Worm (Caenorhabditis elegans): Measurements from ENCODE around the gene C32B5.15.
A peak's percentile ranks its signal among the peaks of the same experiment; 100 is the strongest.

DNA sequence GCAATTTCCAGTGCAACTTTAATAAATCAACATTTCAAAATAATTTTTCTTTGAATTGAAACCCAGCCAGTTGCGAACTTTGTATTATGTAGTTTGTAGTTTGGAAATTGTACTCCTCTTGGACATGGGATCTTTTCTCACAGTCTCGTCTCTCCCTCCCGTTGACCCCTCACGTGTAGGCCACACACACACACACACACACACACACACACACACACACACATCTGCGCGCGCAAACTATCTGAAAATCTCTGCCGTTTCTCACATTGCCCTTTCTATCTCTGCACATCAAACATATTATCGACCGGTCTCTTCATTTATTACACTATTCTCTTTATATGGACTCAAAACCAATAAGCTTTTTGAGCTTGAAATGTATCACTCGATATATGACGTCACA lies 32.0 kb downstream of the C32B5.15 start, which contains the start of gene fbxc-36:
- no peak for TF ChIP-seq ceh-83 (GFP tag; optimal IDR thresholded peaks at IDR 0.05)
- TF ChIP-seq mep-1 (tag; optimal IDR thresholded peaks at IDR 0.05) = no peak
- peak; percentile 60 for TF ChIP-seq nhr-2 (tag; optimal IDR thresholded peaks at IDR 0.05)
- no peak for TF ChIP-seq ztf-11 (tag; optimal IDR thresholded peaks at IDR 0.05)
- no peak for TF ChIP-seq lin-13 (tag; optimal IDR thresholded peaks at IDR 0.05)

Data from whole organism, mixed stage, embryonic.